Worm (Caenorhabditis elegans): ENCODE measurements around the gene F36G3.1.

DNA sequence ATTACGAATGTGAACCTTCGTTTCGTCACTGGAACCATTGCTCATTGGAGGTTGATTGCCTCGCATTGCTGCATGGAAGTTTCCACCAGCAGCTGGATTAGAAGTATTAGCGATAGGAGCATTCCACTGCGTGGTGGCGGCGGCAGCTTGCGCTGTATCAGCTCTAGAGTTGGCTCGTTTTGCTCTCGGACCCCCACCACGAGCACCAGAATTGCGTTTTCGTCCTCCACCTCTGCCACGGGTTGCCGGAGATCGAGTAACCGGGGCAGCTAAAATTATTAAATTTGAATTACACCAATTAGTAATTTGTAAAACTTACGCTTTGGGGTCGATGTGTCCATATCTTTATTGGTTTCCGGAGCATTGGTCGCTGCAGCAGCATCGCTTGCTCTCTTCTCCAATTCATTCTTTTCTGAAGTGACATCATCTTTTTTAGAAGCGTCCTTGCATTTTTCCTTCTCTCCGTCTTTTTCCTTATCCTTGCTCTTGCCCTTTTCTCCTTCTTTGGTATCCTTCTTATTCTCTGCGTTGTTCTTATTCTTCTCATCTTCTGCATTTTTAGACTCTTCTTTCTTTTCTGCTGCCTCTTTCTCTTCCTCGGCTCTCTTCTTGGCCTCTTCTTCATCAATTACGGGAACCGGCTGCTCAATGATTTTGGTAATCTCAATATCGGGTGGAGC is 25.3 kb upstream of the F36G3.1 start:
- no peak for TF ChIP-seq che-1 (tag; optimal IDR thresholded peaks at IDR 0.05)
- TF ChIP-seq nfya-1 (tag; optimal IDR thresholded peaks at IDR 0.05) = no peak
- no peak for TF ChIP-seq elt-2 (tag; optimal IDR thresholded peaks at IDR 0.05)
- no peak for TF ChIP-seq F13H6.1 (tag; optimal IDR thresholded peaks at IDR 0.05)

All from whole organism, late embryonic.